Fruit fly (Drosophila melanogaster) whole organism, embryonic: Measurements from ENCODE around the gene Grasp65.

Experiments used
- ATbp ChIP-seq: fragments of 200-800 bp; sonication (Bioruptor generic); optimal IDR thresholded peaks from 2 replicates; lab custom pipeline; 2017; ENCODE audit warnings: missing biosample characterization, mild to moderate bottlenecking, missing genetic modification characterization, missing genetic modification reagents
- Abd-B ChIP-seq: fragments of 200-800 bp; sonication (Bioruptor generic); optimal IDR thresholded peaks from 2 replicates; lab custom pipeline; 2018; ENCODE audit warnings: missing biosample characterization, mild to moderate bottlenecking, missing genetic modification characterization, moderate library complexity
- Atf6 ChIP-seq: fragments of 200-800 bp; sonication (Bioruptor generic); IDR thresholded peaks from 2 replicates; pipeline ENCODE4 v1.3.6; 2022; ENCODE audit warnings: missing biosample characterization, missing genetic modification characterization
- Bteb2 ChIP-seq: fragments of 200-800 bp; sonication (Bioruptor generic); optimal IDR thresholded peaks from 2 replicates; lab custom pipeline; 2016; ENCODE audit warnings: missing biosample characterization, missing genetic modification characterization
- CG10209 ChIP-seq: fragments of 200-800 bp; sonication (Bioruptor generic); optimal IDR thresholded peaks from 3 replicates; lab custom pipeline; 2017; ENCODE audit warnings: missing biosample characterization, mild to moderate bottlenecking, missing genetic modification characterization, missing genetic modification reagents
- CG10321 ChIP-seq: fragments of 200-800 bp; sonication (Bioruptor generic); IDR thresholded peaks from 2 replicates; pipeline ENCODE4 v1.3.6; 2022; ENCODE audit warnings: missing biosample characterization, missing genetic modification characterization
- CG10431 ChIP-seq: fragments of 200-800 bp; sonication (Bioruptor generic); optimal IDR thresholded peaks from 3 replicates; lab custom pipeline; 2018; ENCODE audit warnings: missing biosample characterization, mild to moderate bottlenecking, missing genetic modification characterization
- CG11093 ChIP-seq: fragments of 200-800 bp; sonication (Bioruptor generic); IDR thresholded peaks from 3 replicates; pipeline ENCODE4 v1.3.6; 2022; ENCODE audit warnings: missing biosample characterization, missing genetic modification characterization
- CG11504 ChIP-seq: fragments of 200-800 bp; sonication (Bioruptor generic); optimal IDR thresholded peaks from 3 replicates; lab custom pipeline; 2019; ENCODE audit warnings: missing biosample characterization, mild to moderate bottlenecking, missing genetic modification characterization, moderate library complexity
- CG11723 ChIP-seq: fragments of 200-800 bp; sonication (Bioruptor generic); optimal IDR thresholded peaks from 2 replicates; lab custom pipeline; 2017; ENCODE audit warnings: missing biosample characterization, mild to moderate bottlenecking, missing genetic modification characterization
- CG13123 ChIP-seq: fragments of 200-800 bp; sonication (Bioruptor generic); optimal IDR thresholded peaks from 2 replicates; lab custom pipeline; 2016; ENCODE audit warnings: missing biosample characterization, missing genetic modification characterization
- CG1602 ChIP-seq: fragments of 200-800 bp; sonication (Bioruptor generic); optimal IDR thresholded peaks from 3 replicates; lab custom pipeline; 2016; ENCODE audit warnings: missing biosample characterization, missing genetic modification characterization
- CG1832 ChIP-seq: fragments of 200-800 bp; sonication (Bioruptor generic); optimal IDR thresholded peaks from 2 replicates; lab custom pipeline; 2017; ENCODE audit warnings: missing biosample characterization, mild to moderate bottlenecking, missing genetic modification characterization, inconsistent platforms
- CG3726 ChIP-seq: fragments of 200-800 bp; sonication (Bioruptor generic); IDR thresholded peaks from 3 replicates; pipeline ENCODE4, ENCODE4 v1.3.6; 2022; ENCODE audit warnings: missing biosample characterization, missing genetic modification characterization
- CG4282 ChIP-seq: fragments of 200-800 bp; sonication (Bioruptor generic); optimal IDR thresholded peaks from 2 replicates; lab custom pipeline; 2016; ENCODE audit warnings: missing biosample characterization, missing genetic modification characterization
- CG7963 ChIP-seq: fragments of 200-800 bp; sonication (Bioruptor generic); IDR thresholded peaks from 3 replicates; pipeline ENCODE4 v1.3.6; 2022; ENCODE audit warnings: missing biosample characterization, missing genetic modification characterization; ENCODE audit not compliant: partially characterized antibody
- CG8089 ChIP-seq: fragments of 200-800 bp; sonication (Bioruptor generic); optimal IDR thresholded peaks from 3 replicates; lab custom pipeline; 2016; ENCODE audit warnings: missing biosample characterization, missing genetic modification characterization
- CG8478 ChIP-seq: fragments of >200 bp; optimal IDR thresholded peaks from 2 replicates; lab custom pipeline; 2018
- CG9727 ChIP-seq: fragments of 200-800 bp; sonication (Bioruptor generic); optimal IDR thresholded peaks from 3 replicates; lab custom pipeline; 2017; ENCODE audit warnings: missing biosample characterization, mild to moderate bottlenecking, missing genetic modification characterization
- CrebB ChIP-seq: fragments of 200-800 bp; sonication (Bioruptor generic); optimal IDR thresholded peaks from 3 replicates; lab custom pipeline; 2018; ENCODE audit warnings: missing biosample characterization, mild to moderate bottlenecking, missing genetic modification characterization
- Dek ChIP-seq: fragments of 200-800 bp; sonication (Bioruptor generic); optimal IDR thresholded peaks from 3 replicates; lab custom pipeline; 2019; ENCODE audit warnings: missing biosample characterization, mild to moderate bottlenecking, missing genetic modification characterization, moderate library complexity
- Dfd ChIP-seq, 2 experiments: fragments of >200 bp; optimal IDR thresholded peaks; 2 replicates each; lab custom pipeline; 2017; ENCODE audit warnings: missing biosample characterization in 2 of 2, missing genetic modification characterization in 2 of 2
- E2f2 ChIP-seq: fragments of 200-800 bp; sonication (Bioruptor generic); IDR thresholded peaks from 2 replicates; pipeline ENCODE4 v1.3.6; 2022; ENCODE audit warnings: missing biosample characterization, missing genetic modification characterization
- Elba2 ChIP-seq: fragments of 200-800 bp; sonication (Bioruptor generic); optimal IDR thresholded peaks from 3 replicates; lab custom pipeline; 2016; ENCODE audit warnings: missing biosample characterization, missing genetic modification characterization
- Side ChIP-seq: fragments of 200-800 bp; sonication (Bioruptor generic); optimal IDR thresholded peaks from 2 replicates; lab custom pipeline; 2016; ENCODE audit warnings: missing biosample characterization, missing genetic modification characterization
- Sox100B ChIP-seq: fragments of 200-800 bp; sonication (Bioruptor generic); optimal IDR thresholded peaks from 3 replicates; lab custom pipeline; 2018; ENCODE audit warnings: missing biosample characterization, mild to moderate bottlenecking, missing genetic modification characterization
- Spps ChIP-seq: fragments of 200-800 bp; sonication (Bioruptor generic); optimal IDR thresholded peaks from 2 replicates; lab custom pipeline; 2018; ENCODE audit warnings: missing biosample characterization, mild to moderate bottlenecking, missing genetic modification characterization
- YL-1 ChIP-seq: fragments of 200-800 bp; sonication (Bioruptor generic); optimal IDR thresholded peaks from 3 replicates; lab custom pipeline; 2017; ENCODE audit warnings: missing biosample characterization, mild to moderate bottlenecking, missing genetic modification characterization
- ac ChIP-seq: fragments of 200-800 bp; sonication (Bioruptor generic); optimal IDR thresholded peaks from 3 replicates; lab custom pipeline; 2017; ENCODE audit warnings: missing biosample characterization, mild to moderate bottlenecking, missing genetic modification characterization
- al ChIP-seq: fragments of 200-800 bp; sonication (Bioruptor generic); IDR thresholded peaks from 2 replicates; pipeline ENCODE4 v1.3.6; 2022; ENCODE audit warnings: missing biosample characterization, missing genetic modification characterization
- bigmax ChIP-seq: fragments of 200-800 bp; sonication (Bioruptor generic); optimal IDR thresholded peaks from 2 replicates; lab custom pipeline; 2018; ENCODE audit warnings: missing biosample characterization, mild to moderate bottlenecking, missing genetic modification characterization
- br ChIP-seq: fragments of >200 bp; optimal IDR thresholded peaks from 2 replicates; lab custom pipeline; 2017
- cas ChIP-seq: fragments of 200-800 bp; sonication (Bioruptor generic); IDR thresholded peaks from 2 replicates; pipeline ENCODE4 v1.3.6; 2022; ENCODE audit warnings: missing biosample characterization, missing genetic modification characterization
- chinmo ChIP-seq: fragments of 200-800 bp; sonication (Bioruptor generic); IDR thresholded peaks from 4 replicates; pipeline ENCODE4 v1.3.6; 2022; ENCODE audit warnings: missing biosample characterization, missing genetic modification characterization; ENCODE audit not compliant: partially characterized antibody
- corto ChIP-seq: fragments of 200-800 bp; sonication (Bioruptor generic); optimal IDR thresholded peaks from 2 replicates; lab custom pipeline; 2016; ENCODE audit warnings: missing biosample characterization, mild to moderate bottlenecking, missing genetic modification characterization, moderate library complexity
- gcm ChIP-seq: fragments of 200-800 bp; sonication (Bioruptor generic); optimal IDR thresholded peaks from 2 replicates; lab custom pipeline; 2019; ENCODE audit warnings: missing biosample characterization, mild to moderate bottlenecking, missing genetic modification characterization, moderate library complexity
- gcm2 ChIP-seq: fragments of 200-800 bp; sonication (Bioruptor generic); optimal IDR thresholded peaks from 2 replicates; lab custom pipeline; 2016; ENCODE audit warnings: missing biosample characterization, missing genetic modification characterization
- gro ChIP-seq: fragments of 200-800 bp; sonication (Bioruptor generic); optimal IDR thresholded peaks from 2 replicates; lab custom pipeline; 2016; ENCODE audit warnings: missing biosample characterization, missing genetic modification characterization
- gsb-n ChIP-seq: fragments of 200-800 bp; sonication (Bioruptor generic); optimal IDR thresholded peaks from 3 replicates; lab custom pipeline; 2018; ENCODE audit warnings: missing biosample characterization, mild to moderate bottlenecking, missing genetic modification characterization
- hbn ChIP-seq: fragments of 200-800 bp; sonication (Bioruptor generic); IDR thresholded peaks from 2 replicates; pipeline ENCODE4 v1.3.6; 2022; ENCODE audit warnings: missing biosample characterization, missing genetic modification characterization; ENCODE audit not compliant: partially characterized antibody
- inv ChIP-seq: fragments of 200-800 bp; sonication (Bioruptor generic); IDR thresholded peaks from 2 replicates; pipeline ENCODE4 v1.3.6; 2022; ENCODE audit warnings: missing biosample characterization, missing genetic modification characterization; ENCODE audit not compliant: partially characterized antibody
- kni ChIP-seq: fragments of 200-800 bp; sonication (Bioruptor generic); optimal IDR thresholded peaks from 3 replicates; lab custom pipeline; 2017; ENCODE audit warnings: mild to moderate bottlenecking, missing biosample characterization, missing genetic modification reagents, missing genetic modification characterization
- lab ChIP-seq: fragments of 200-800 bp; sonication (Bioruptor generic); optimal IDR thresholded peaks from 3 replicates; lab custom pipeline; 2017; ENCODE audit warnings: missing biosample characterization, missing genetic modification characterization, mild to moderate bottlenecking, moderate library complexity, missing genetic modification reagents
- mirr ChIP-seq: fragments of 200-800 bp; sonication (Bioruptor generic); optimal IDR thresholded peaks from 3 replicates; lab custom pipeline; 2018; ENCODE audit warnings: missing biosample characterization, mild to moderate bottlenecking, missing genetic modification characterization
- pho ChIP-seq: fragments of 200-800 bp; sonication (Bioruptor generic); optimal IDR thresholded peaks from 2 replicates; lab custom pipeline; 2016; ENCODE audit warnings: missing biosample characterization, missing genetic modification characterization
- pzg ChIP-seq: fragments of 200-800 bp; sonication (Bioruptor generic); optimal IDR thresholded peaks from 3 replicates; lab custom pipeline; 2018; ENCODE audit warnings: missing biosample characterization, mild to moderate bottlenecking, missing genetic modification characterization, moderate library complexity
- tin ChIP-seq: fragments of 200-800 bp; sonication (Bioruptor generic); optimal IDR thresholded peaks from 3 replicates; lab custom pipeline; 2016; ENCODE audit warnings: missing biosample characterization, missing genetic modification characterization
- tio ChIP-seq: fragments of 200-800 bp; sonication (Bioruptor generic); optimal IDR thresholded peaks from 2 replicates; lab custom pipeline; 2017; ENCODE audit warnings: missing biosample characterization, missing genetic modification characterization, inconsistent platforms
- yki ChIP-seq: fragments of >200 bp; optimal IDR thresholded peaks from 3 replicates; lab custom pipeline; 2018

The Grasp65 gene

dm6 chr3L:19906780-19907705 lies 17.7 kb upstream of the Grasp65 start (continued):
- TF ChIP-seq ATbp (GFP tag; lab: Kevin White, UChicago) (peak; percentile 90), inv (no peak), Abd-B (GFP tag; lab: Kevin White, UChicago) (no peak), yki (no peak), CG11723 (GFP tag; lab: Kevin White, UChicago) (peak; percentile 45), Sox100B (peak; percentile 42), Elba2 (GFP tag; lab: Kevin White, UChicago) (no peak), tin (GFP tag; lab: Kevin White, UChicago) (peak; percentile 12), pho (GFP tag; lab: Kevin White, UChicago) (peak; percentile 58), CG13123 (peak; percentile 76), CG9727 (peak; percentile 66), gcm2 (GFP tag; lab: Kevin White, UChicago) (no peak), Spps (tag; lab: Kevin White, UChicago) (peak; percentile 8), CG11504 (tag; lab: Kevin White, UChicago) (peak; percentile 47), E2f2 (GFP tag; lab: Robert Waterston, UW) (peak; percentile 50; the same call in 1 of the 2 replicates), mirr (GFP tag; lab: Kevin White, UChicago) (peak; percentile 97), lab (GFP tag; lab: Kevin White, UChicago) (peak; percentile 92), bigmax (GFP tag; lab: Kevin White, UChicago) (peak; percentile 1), corto (no peak), YL-1 (peak; percentile 17), CG1832 (GFP tag; lab: Kevin White, UChicago) (no peak), pzg (peak; percentile 6), Side (peak; percentile 74), gsb-n (tag; lab: Kevin White, UChicago) (peak; percentile 8), CG4282 (GFP tag; lab: Kevin White, UChicago) (peak; percentile 7), cas (GFP tag; lab: Robert Waterston, UW) (no peak), Dfd (GFP tag; optimal IDR thresholded peaks at IDR 0.05; lab: Kevin White, UChicago) (no peak), chinmo (peak; percentile 76), CrebB (peak; percentile 84), ac (GFP tag; lab: Kevin White, UChicago) (peak; percentile 64), Atf6 (GFP tag; lab: Robert Waterston, UW) (peak; percentile 67), tio (GFP tag; lab: Kevin White, UChicago) (no peak), CG8089 (GFP tag; lab: Kevin White, UChicago) (peak; percentile 75), Dek (no peak), hbn (GFP tag; lab: Robert Waterston, UW) (no peak), CG10431 (peak; percentile 78), Bteb2 (peak; percentile 21), gcm (GFP tag; lab: Kevin White, UChicago) (peak; percentile 43), gro (peak; percentile 52), CG10209 (GFP tag; lab: Kevin White, UChicago) (peak; percentile 69), CG8478 (lab: Kevin White, UChicago) (no peak), CG7963 (GFP tag; lab: Robert Waterston, UW) (no peak), CG3726 (no peak; the same call in 2 of the 3 replicates), br (no peak), CG1602 (GFP tag; lab: Kevin White, UChicago) (no peak), kni (GFP tag; lab: Kevin White, UChicago) (peak; percentile 92), CG10321 (GFP tag; lab: Robert Waterston, UW) (peak; percentile 92), CG11093 (GFP tag; lab: Robert Waterston, UW) (peak; percentile 48; the same call in 1 of the 3 replicates), al (GFP tag; lab: Robert Waterston, UW) (no peak)
